Worm (Caenorhabditis elegans) whole organism, L3 larva: ENCODE results near the gene Y67D2.2.

Source experiments
- aly-2 ChIP-seq: fragments of 150-350 bp; optimal IDR thresholded peaks from 2 replicates; lab custom pipeline; 2014; ENCODE audit warnings: missing biosample characterization, missing genetic modification characterization
- ama-1 ChIP-seq: fragments of 150-350 bp; optimal IDR thresholded peaks from 2 replicates; lab custom pipeline; 2018
- egl-27 ChIP-seq: sonication (generic microtip); optimal IDR thresholded peaks from 4 replicates; lab custom pipeline; 2017; ENCODE audit warnings: missing biosample characterization, missing genetic modification reagents, missing genetic modification characterization
- lin-15B ChIP-seq: fragments of 150-350 bp; optimal IDR thresholded peaks from 2 replicates; lab custom pipeline; 2014; ENCODE audit warnings: missing biosample characterization, missing genetic modification characterization
- nfya-1 ChIP-seq: sonication (generic microtip); optimal IDR thresholded peaks from 2 replicates; lab custom pipeline; 2017; ENCODE audit warnings: missing genetic modification characterization, mild to moderate bottlenecking, missing compliant biosample characterization, antibody characterized with exemption, moderate library complexity; ENCODE audit not compliant: insufficient read depth
- nhr-11 ChIP-seq: fragments of 150-350 bp; optimal IDR thresholded peaks from 2 replicates; lab custom pipeline; 2014; ENCODE audit warnings: missing biosample characterization, missing genetic modification characterization
- nhr-28 ChIP-seq: fragments of 150-350 bp; optimal IDR thresholded peaks from 2 replicates; lab custom pipeline; 2014; ENCODE audit warnings: missing biosample characterization, missing genetic modification characterization
- nhr-76 ChIP-seq: fragments of 150-350 bp; sonication (generic microtip); optimal IDR thresholded peaks from 5 replicates; lab custom pipeline; 2014; ENCODE audit warnings: missing biosample characterization, missing genetic modification characterization
- zag-1 ChIP-seq: fragments of 150-350 bp; optimal IDR thresholded peaks from 2 replicates; lab custom pipeline; 2014; ENCODE audit warnings: missing biosample characterization, missing genetic modification characterization
- ztf-11 ChIP-seq: fragments of 150-350 bp; optimal IDR thresholded peaks from 2 replicates; lab custom pipeline; 2014; ENCODE audit warnings: missing biosample characterization, missing genetic modification characterization

ce11 chrIII:1614412-1614811 lies 55.8 kb downstream of the Y67D2.2 start:
- TF ChIP-seq aly-2 (no peak), nhr-28 (no peak), egl-27 (tag; lab: Kevin White, UChicago) (no peak), ztf-11 (no peak), zag-1 (tag; lab: Kevin White, UChicago) (no peak), lin-15B (tag; lab: Kevin White, UChicago) (no peak), nhr-76 (tag; lab: Kevin White, UChicago) (no peak), nhr-11 (tag; lab: Kevin White, UChicago) (no peak), nfya-1 (tag; lab: Kevin White, UChicago) (no peak), ama-1 (lab: Kevin White, UChicago) (no peak)
